Worm (Caenorhabditis elegans) whole organism, L4 larva: ENCODE data around the gene T22F3.2.
A peak's percentile ranks its signal among the peaks of the same experiment; 100 is the strongest.

Experiments
- D1046.2 ChIP-seq: fragments of 200-800 bp; sonication (Bioruptor generic); IDR thresholded peaks from 2 replicates; pipeline ENCODE4 v1.3.6; 2022; ENCODE audit warnings: missing genetic modification characterization, missing compliant biosample characterization
- F49E8.2 ChIP-seq: sonication (generic microtip); optimal IDR thresholded peaks from 2 replicates; lab custom pipeline; 2016; ENCODE audit warnings: missing compliant biosample characterization, mild to moderate bottlenecking, missing genetic modification characterization, borderline replicate concordance
- T26A8.4 ChIP-seq: fragments of 200-800 bp; sonication (Bioruptor generic); IDR thresholded peaks from 2 replicates; pipeline ENCODE4 v1.3.6; 2022; ENCODE audit warnings: missing genetic modification characterization, missing compliant biosample characterization
- aha-1 ChIP-seq: fragments of 150-350 bp; peaks from one replicate; lab custom pipeline; 2014; ENCODE audit warnings: missing biosample characterization, missing genetic modification characterization
- ama-1 ChIP-seq: fragments of 150-350 bp; optimal IDR thresholded peaks from 2 replicates; lab custom pipeline; 2014; ENCODE audit warnings: inconsistent platforms, mixed read lengths
- arid-1 ChIP-seq: fragments of 200-800 bp; sonication (Bioruptor generic); conservative IDR thresholded peaks from 2 replicates; pipeline ENCODE4 v1.3.6; 2022; ENCODE audit warnings: missing genetic modification reagents, missing genetic modification characterization, missing compliant biosample characterization
- attf-4 ChIP-seq: sonication (generic microtip); optimal IDR thresholded peaks from 3 replicates; lab custom pipeline; 2017; ENCODE audit warnings: missing biosample characterization, missing genetic modification characterization
- ceh-20 ChIP-seq: fragments of 200-800 bp; sonication (Bioruptor generic); IDR thresholded peaks from 2 replicates; pipeline ENCODE4 v1.3.6; 2022; ENCODE audit warnings: missing genetic modification reagents, missing genetic modification characterization, missing compliant biosample characterization
- ceh-32 ChIP-seq: sonication (generic microtip); optimal IDR thresholded peaks from 2 replicates; lab custom pipeline; 2016; ENCODE audit warnings: mild to moderate bottlenecking, missing genetic modification characterization, missing compliant biosample characterization; ENCODE audit not compliant: poor library complexity
- ces-1 ChIP-seq: fragments of 150-350 bp; sonication (generic microtip); optimal IDR thresholded peaks from 4 replicates; lab custom pipeline; 2014; ENCODE audit warnings: missing biosample characterization, missing genetic modification reagents, missing genetic modification characterization
- cey-2 ChIP-seq: sonication (generic microtip); optimal IDR thresholded peaks from 3 replicates; lab custom pipeline; 2017; ENCODE audit warnings: missing genetic modification characterization, mild to moderate bottlenecking, missing compliant biosample characterization, antibody characterized with exemption, borderline replicate concordance; ENCODE audit not compliant: insufficient read depth
- ctbp-1 ChIP-seq: fragments of 200-800 bp; sonication (Bioruptor generic); IDR thresholded peaks from 2 replicates; pipeline ENCODE4 v1.3.6; 2022; ENCODE audit warnings: missing genetic modification reagents, missing genetic modification characterization, missing compliant biosample characterization
- daf-8 ChIP-seq: fragments of 200-800 bp; sonication (Bioruptor generic); IDR thresholded peaks from 2 replicates; pipeline ENCODE4 v1.3.6; 2022; ENCODE audit warnings: missing genetic modification characterization, missing compliant biosample characterization
- dmd-8 ChIP-seq: fragments of 200-800 bp; sonication (Bioruptor generic); IDR thresholded peaks from 2 replicates; pipeline ENCODE4 v1.3.6; 2022; ENCODE audit warnings: missing genetic modification characterization, missing compliant biosample characterization
- dpl-1 ChIP-seq: fragments of 150-350 bp; optimal IDR thresholded peaks from 2 replicates; lab custom pipeline; 2014; ENCODE audit warnings: missing biosample characterization, missing genetic modification reagents, missing genetic modification characterization
- duxl-1 ChIP-seq: sonication (generic microtip); optimal IDR thresholded peaks from 2 replicates; lab custom pipeline; 2016; ENCODE audit warnings: mild to moderate bottlenecking, missing genetic modification characterization, moderate library complexity, missing compliant biosample characterization; ENCODE audit not compliant: poor library complexity
- fkh-10 ChIP-seq: fragments of 150-350 bp; optimal IDR thresholded peaks from 2 replicates; lab custom pipeline; 2014; ENCODE audit warnings: missing biosample characterization, missing genetic modification reagents, missing genetic modification characterization
- gei-8 ChIP-seq: fragments of 200-800 bp; sonication (Bioruptor generic); optimal IDR thresholded peaks from 2 replicates; lab custom pipeline; 2018; ENCODE audit warnings: mild to moderate bottlenecking, missing genetic modification characterization, missing compliant biosample characterization
- hlh-30 ChIP-seq: sonication (generic microtip); optimal IDR thresholded peaks from 2 replicates; lab custom pipeline; 2017; ENCODE audit warnings: antibody characterized with exemption, mild to moderate bottlenecking, missing genetic modification characterization, missing compliant biosample characterization; ENCODE audit not compliant: insufficient read depth
- hmg-1.1 ChIP-seq: fragments of 200-800 bp; sonication (Bioruptor generic); IDR thresholded peaks from 2 replicates; pipeline ENCODE4 v1.3.6; 2022; ENCODE audit warnings: missing genetic modification reagents, missing genetic modification characterization, missing compliant biosample characterization
- jun-1 ChIP-seq: fragments of 150-350 bp; optimal IDR thresholded peaks from 2 replicates; lab custom pipeline; 2014; ENCODE audit warnings: missing biosample characterization, missing genetic modification reagents, missing genetic modification characterization
- lin-38 ChIP-seq: fragments of 200-800 bp; sonication (Bioruptor generic); IDR thresholded peaks from 2 replicates; pipeline ENCODE4 v1.3.6; 2022; ENCODE audit warnings: missing genetic modification reagents, missing genetic modification characterization, missing compliant biosample characterization
- lir-3 ChIP-seq: sonication (generic microtip); optimal IDR thresholded peaks from 2 replicates; lab custom pipeline; 2016; ENCODE audit warnings: mild to moderate bottlenecking, missing genetic modification characterization, missing compliant biosample characterization
- lsy-2 ChIP-seq, 2 experiments: fragments of 150-350 bp in 1 of 2; sonication (generic microtip) in 1 of 2; optimal IDR thresholded peaks; 2 replicates each; lab custom pipeline; 2014 to 2017; ENCODE audit warnings: missing biosample characterization in 2 of 2, missing genetic modification characterization in 2 of 2
- madf-5 ChIP-seq, 2 experiments: fragments of 200-800 bp; sonication (Bioruptor generic); IDR thresholded peaks; 2 replicates each; pipeline ENCODE4 v1.3.6; 2022; ENCODE audit warnings: missing compliant biosample characterization in 2 of 2, missing genetic modification characterization in 2 of 2
- mdl-1 ChIP-seq, 2 experiments: fragments of 150-350 bp in 1 of 2; sonication (generic microtip) in 1 of 2; optimal IDR thresholded peaks; 2 replicates each; lab custom pipeline; 2014 to 2017; ENCODE audit warnings: missing biosample characterization in 2 of 2, missing genetic modification characterization in 2 of 2
- mes-2 ChIP-seq: sonication (generic microtip); optimal IDR thresholded peaks from 2 replicates; lab custom pipeline; 2016; ENCODE audit warnings: missing genotype, mild to moderate bottlenecking, missing genetic modification characterization, missing compliant biosample characterization; ENCODE audit not compliant: poor library complexity, severe bottlenecking
- nhr-10 ChIP-seq: fragments of 150-350 bp; optimal IDR thresholded peaks from 2 replicates; lab custom pipeline; 2014; ENCODE audit warnings: missing biosample characterization, missing genetic modification characterization
- nhr-25 ChIP-seq: sonication (generic microtip); optimal IDR thresholded peaks from 2 replicates; lab custom pipeline; 2017; ENCODE audit warnings: missing genetic modification characterization, mild to moderate bottlenecking, missing compliant biosample characterization, antibody characterized with exemption, moderate library complexity, borderline replicate concordance; ENCODE audit not compliant: insufficient read depth
- nhr-41 ChIP-seq: fragments of 200-800 bp; sonication (Bioruptor generic); IDR thresholded peaks from 2 replicates; pipeline ENCODE4 v1.3.6; 2022; ENCODE audit warnings: missing genetic modification reagents, missing genetic modification characterization, missing compliant biosample characterization
- nhr-6 ChIP-seq: fragments of 150-350 bp; optimal IDR thresholded peaks from 2 replicates; lab custom pipeline; 2014; ENCODE audit warnings: missing biosample characterization, missing genetic modification characterization
- nhr-76 ChIP-seq: fragments of 150-350 bp; optimal IDR thresholded peaks from 2 replicates; lab custom pipeline; 2014; ENCODE audit warnings: missing biosample characterization, missing genetic modification characterization
- skn-1 ChIP-seq: fragments of 150-350 bp; optimal IDR thresholded peaks from 2 replicates; lab custom pipeline; 2014; ENCODE audit warnings: missing biosample characterization, missing genetic modification characterization
- spr-1 ChIP-seq: sonication (generic microtip); optimal IDR thresholded peaks from 2 replicates; lab custom pipeline; 2016; ENCODE audit warnings: mild to moderate bottlenecking, missing genetic modification characterization, missing compliant biosample characterization
- tra-1 ChIP-seq: fragments of 200-800 bp; sonication (Bioruptor generic); IDR thresholded peaks from 2 replicates; pipeline ENCODE4 v1.3.6; 2022; ENCODE audit warnings: missing genetic modification reagents, missing genetic modification characterization, missing compliant biosample characterization
- unc-39 ChIP-seq: sonication (generic microtip); optimal IDR thresholded peaks from 2 replicates; lab custom pipeline; 2017; ENCODE audit warnings: missing biosample characterization, missing genetic modification characterization
- unc-62 ChIP-seq, 3 experiments: fragments of 150-350 bp in 1 of 3; sonication (generic microtip); optimal IDR thresholded peaks in 2 of 3; peaks in 1 of 3; 1 replicate in 1 of 3; 2 replicates in 2 of 3; lab custom pipeline; 2014 to 2017; ENCODE audit warnings: missing biosample characterization in 3 of 3, missing genetic modification characterization in 3 of 3, missing genetic modification reagents in 3 of 3, missing genotype in 1 of 3
- zfp-2 ChIP-seq: sonication (generic microtip); optimal IDR thresholded peaks from 2 replicates; lab custom pipeline; 2016; ENCODE audit warnings: mild to moderate bottlenecking, missing genetic modification characterization, missing compliant biosample characterization
- ztf-11 ChIP-seq: fragments of 150-350 bp; optimal IDR thresholded peaks from 2 replicates; lab custom pipeline; 2014; ENCODE audit warnings: missing biosample characterization, missing genetic modification characterization
- ztf-7 ChIP-seq: fragments of 150-350 bp; optimal IDR thresholded peaks from 2 replicates; lab custom pipeline; 2014; ENCODE audit warnings: missing biosample characterization, missing genetic modification characterization

The T22F3.2 gene

DNA sequence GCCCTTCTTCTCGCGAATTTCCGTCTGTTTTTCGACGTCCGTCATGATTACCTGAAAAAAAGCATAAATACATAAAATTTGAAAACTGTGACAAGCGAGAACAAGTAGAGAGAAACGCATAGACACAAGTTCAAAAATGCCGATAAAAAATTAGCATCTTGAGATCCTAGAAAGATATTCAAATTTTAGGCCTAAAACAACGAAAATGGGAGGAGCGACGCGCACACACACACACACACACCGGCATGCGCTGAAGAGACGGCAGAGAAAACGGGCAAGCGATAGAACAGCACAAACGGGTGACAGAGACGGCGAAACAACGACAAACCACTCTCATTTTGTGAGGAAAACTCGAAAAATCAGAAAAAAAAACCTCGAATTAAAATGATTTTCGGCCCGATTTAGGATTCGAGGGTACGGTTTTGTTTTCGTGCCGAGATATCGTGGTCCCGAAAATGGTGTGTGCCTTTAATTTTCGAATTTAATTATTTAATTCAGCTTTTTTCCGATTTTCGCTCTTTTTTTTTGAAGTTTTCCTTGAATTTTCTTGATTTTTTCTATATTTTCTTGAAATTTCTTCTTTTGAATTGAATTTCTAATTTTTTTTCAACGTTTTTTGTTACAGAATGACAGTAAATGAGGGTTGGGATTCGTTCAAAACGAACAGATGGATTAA lies at the start of gene T22F3.2, which contains the start of gene rpl-11.1 (continued):
- TF ChIP-seq cey-2: no peak
- 0 out of 2 replicates have a peak, but pooled peaks have one; percentile 24 for TF ChIP-seq D1046.2 (GFP tag; lab: Robert Waterston, UW)
- no peak for TF ChIP-seq ces-1
- no peak for TF ChIP-seq lsy-2 (tag; optimal IDR thresholded peaks at IDR 0.05; lab: Kevin White, UChicago)
- no peak for TF ChIP-seq unc-39 (tag; lab: Kevin White, UChicago)
- TF ChIP-seq lin-38: no peak
- no peak for TF ChIP-seq ztf-11 (tag; lab: Kevin White, UChicago)
- TF ChIP-seq ceh-20 (GFP tag; lab: Robert Waterston, UW): no peak
- TF ChIP-seq skn-1 (tag; lab: Kevin White, UChicago): no peak
- peak in 1 of 2 experiments; percentile 47 for TF ChIP-seq unc-62 (GFP tag; optimal IDR thresholded peaks at IDR 0.05 in 1 of 2; lab: Kevin White, UChicago)
- no peak for TF ChIP-seq unc-62 (tag; optimal IDR thresholded peaks at IDR 0.05; lab: Kevin White, UChicago)
- no peak for TF ChIP-seq nhr-6 (tag; lab: Kevin White, UChicago)
- TF ChIP-seq hmg-1.1 (GFP tag; lab: Robert Waterston, UW): peak; percentile 42; the same call in 1 of the 2 replicates
- no peak for TF ChIP-seq nhr-41
- TF ChIP-seq zfp-2: no peak
- no peak for TF ChIP-seq attf-4
- TF ChIP-seq ctbp-1 (GFP tag; lab: Robert Waterston, UW): no peak
- TF ChIP-seq F49E8.2 (tag; lab: Kevin White, UChicago): no peak
- no peak for TF ChIP-seq gei-8
- no peak for TF ChIP-seq nhr-10 (tag; lab: Kevin White, UChicago)
- no peak for TF ChIP-seq spr-1
- no peak for TF ChIP-seq fkh-10 (GFP tag; lab: Kevin White, UChicago)
- TF ChIP-seq nhr-76 (tag; lab: Kevin White, UChicago): no peak
- TF ChIP-seq duxl-1 (tag; lab: Kevin White, UChicago): no peak
- peak in 1 of 2 experiments; percentile 34 for TF ChIP-seq mdl-1 (tag; optimal IDR thresholded peaks at IDR 0.05; lab: Kevin White, UChicago)
- TF ChIP-seq, all 104 proteins: peak for 9

DNA sequence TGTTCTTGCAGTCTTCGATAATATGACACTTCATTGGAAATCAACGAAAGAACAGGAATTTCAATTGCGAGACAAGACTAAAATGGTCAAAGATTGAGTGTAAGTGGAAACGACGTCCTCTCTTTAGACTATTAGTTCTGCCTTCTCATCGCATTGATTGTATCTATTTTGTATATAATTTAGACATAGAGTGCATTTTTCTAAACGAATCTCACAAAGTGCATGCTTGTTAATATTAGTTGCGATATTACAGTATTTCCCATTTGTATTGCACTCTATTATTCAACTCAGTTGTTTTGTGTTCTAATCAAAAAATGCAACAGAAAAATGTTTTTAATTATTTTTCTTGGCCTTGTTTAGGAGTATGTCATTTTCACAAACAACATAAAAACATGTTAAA lies 48.1 kb upstream of the T22F3.2 start, which contains the start of gene nhr-93:
Gene nhr-93, minus strand, starts transcription at position 101 of the 400 bp plus-strand sequence.
- TF ChIP-seq ama-1: no peak

DNA sequence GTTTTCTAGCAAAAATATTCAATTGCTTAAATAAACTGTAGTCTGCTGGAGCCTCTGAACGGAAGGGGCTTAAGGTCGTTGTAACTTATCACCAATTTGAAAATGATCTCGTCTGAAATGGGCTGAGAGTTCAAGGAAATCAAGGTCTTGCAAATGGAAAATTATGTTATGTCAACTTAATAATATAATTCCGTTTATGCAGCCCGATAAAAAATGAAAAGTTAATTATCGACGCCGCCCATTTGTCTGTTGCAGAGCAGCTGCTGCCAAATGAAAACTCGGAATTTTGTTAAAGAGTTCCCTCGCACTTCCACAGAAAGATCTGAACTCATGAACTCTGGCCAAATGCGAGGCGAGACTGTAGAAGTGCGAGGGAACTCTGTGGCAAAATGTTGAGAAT lies 45.3 kb upstream of the T22F3.2 start, which contains the start of gene srbc-67:
Gene srbc-67, minus strand, starts transcription at position 101 of the 400 bp plus-strand sequence.
- TF ChIP-seq aha-1 (tag; lab: Kevin White, UChicago) (peak; percentile 29), nhr-6 (tag; lab: Kevin White, UChicago) (no peak), cey-2 (no peak)
- TF ChIP-seq, all 104 proteins: peak for 1

DNA sequence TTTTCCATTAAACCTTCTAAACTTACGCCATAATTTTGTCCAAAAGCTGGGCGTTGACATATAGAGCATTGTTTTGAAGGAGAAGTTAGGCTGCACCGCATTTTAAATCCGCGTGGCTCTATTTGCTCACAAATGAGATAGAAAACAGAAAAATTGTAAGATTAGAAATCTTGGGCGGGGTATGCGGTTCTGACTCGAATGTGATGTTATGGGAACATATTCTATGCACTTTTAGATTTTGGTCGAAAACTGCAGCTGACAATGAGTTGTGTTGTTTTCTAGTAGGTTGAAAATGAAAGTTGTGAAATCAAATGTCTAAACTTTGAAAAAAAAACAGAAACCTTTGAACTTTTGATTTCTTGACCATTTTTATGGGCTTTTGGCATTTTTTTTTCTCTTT lies 43.1 kb upstream of the T22F3.2 start, which contains the start of gene nhr-222:
Gene nhr-222, minus strand, starts transcription at position 101 of the 400 bp plus-strand sequence.
- TF ChIP-seq jun-1: no peak
- no peak for TF ChIP-seq tra-1
- TF ChIP-seq ztf-7 (tag; lab: Kevin White, UChicago): no peak
- no peak for TF ChIP-seq daf-8 (GFP tag; lab: Robert Waterston, UW)

DNA sequence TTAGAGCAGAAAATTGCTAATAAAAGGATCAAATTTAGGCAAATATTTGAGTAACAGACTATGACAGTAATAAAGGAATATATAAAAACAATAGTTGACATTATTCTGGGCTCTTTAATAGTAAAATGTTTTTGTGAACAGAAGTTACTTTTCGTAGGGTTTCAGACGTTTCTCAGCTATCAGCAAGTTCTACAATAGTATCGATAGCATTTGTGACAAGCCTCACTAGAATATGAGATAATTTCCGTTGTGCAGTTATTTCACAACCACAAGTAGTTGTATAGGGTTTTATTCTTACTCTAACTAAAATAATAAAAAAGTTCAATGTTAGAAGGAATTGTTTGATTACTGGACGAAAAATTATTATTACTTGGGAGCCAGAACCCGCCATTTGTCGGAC lies 39.9 kb upstream of the T22F3.2 start, which contains the start of gene srbc-68:
Gene srbc-68, minus strand, starts transcription at position 101 of the 400 bp plus-strand sequence.
- TF ChIP-seq hlh-30 (no peak), mes-2 (tag; lab: Kevin White, UChicago) (no peak), arid-1 (GFP tag; lab: Robert Waterston, UW) (no peak), ces-1 (no peak), ceh-32 (tag; lab: Kevin White, UChicago) (no peak), nhr-25 (tag; lab: Kevin White, UChicago) (no peak), lir-3 (tag; lab: Kevin White, UChicago) (no peak), dpl-1 (GFP tag; lab: Kevin White, UChicago) (no peak), dmd-8 (GFP tag; lab: Robert Waterston, UW) (no peak), nhr-6 (tag; lab: Kevin White, UChicago) (no peak), T26A8.4 (GFP tag; lab: Robert Waterston, UW) (no peak), attf-4 (no peak), madf-5 (GFP tag; IDR thresholded peaks at IDR 0.05; lab: Robert Waterston, UW) (no peak), aha-1 (tag; lab: Kevin White, UChicago) (no peak)
